Fruit fly (Drosophila melanogaster) whole organism, embryonic: ENCODE measurements around the gene Nup153.
A peak's percentile ranks its signal among the peaks of the same experiment; 100 is the strongest.

ENCODE experiments used
- Aef1 ChIP-seq: fragments of 200-800 bp; sonication (Bioruptor generic); IDR thresholded peaks from 3 replicates; pipeline ENCODE4 v1.3.6; 2022; ENCODE audit warnings: missing biosample characterization, missing genetic modification characterization
- Atf-2 ChIP-seq: fragments of 200-800 bp; sonication (Bioruptor generic); optimal IDR thresholded peaks from 2 replicates; lab custom pipeline; 2016; ENCODE audit warnings: missing biosample characterization, missing genetic modification characterization
- BEAF-32 ChIP-seq: fragments of 200-800 bp; sonication (Bioruptor generic); optimal IDR thresholded peaks from 3 replicates; lab custom pipeline; 2017; ENCODE audit warnings: missing biosample characterization, missing genetic modification characterization, mild to moderate bottlenecking, moderate library complexity, missing genetic modification reagents
- CG10274 ChIP-seq: fragments of 200-800 bp; sonication (Bioruptor generic); optimal IDR thresholded peaks from 3 replicates; lab custom pipeline; 2017; ENCODE audit warnings: missing biosample characterization, mild to moderate bottlenecking, missing genetic modification characterization
- CG12071 ChIP-seq: fragments of 200-800 bp; sonication (Bioruptor generic); optimal IDR thresholded peaks from 3 replicates; lab custom pipeline; 2018; ENCODE audit warnings: missing biosample characterization, mild to moderate bottlenecking, missing genetic modification characterization
- CG13424 ChIP-seq: fragments of 200-800 bp; sonication (Bioruptor generic); optimal IDR thresholded peaks from 2 replicates; lab custom pipeline; 2019; ENCODE audit warnings: missing biosample characterization, mild to moderate bottlenecking, missing genetic modification characterization, moderate library complexity
- CG14441 ChIP-seq: fragments of 200-800 bp; sonication (Bioruptor generic); IDR thresholded peaks from 2 replicates; pipeline ENCODE4 v1.3.6; 2022; ENCODE audit warnings: missing biosample characterization, missing genetic modification characterization
- CG14965 ChIP-seq: fragments of 200-800 bp; sonication (Bioruptor generic); optimal IDR thresholded peaks from 2 replicates; lab custom pipeline; 2016; ENCODE audit warnings: missing biosample characterization, missing genetic modification characterization, borderline replicate concordance
- CG16815 ChIP-seq: fragments of 200-800 bp; sonication (Bioruptor generic); optimal IDR thresholded peaks from 3 replicates; lab custom pipeline; 2017; ENCODE audit warnings: missing biosample characterization, mild to moderate bottlenecking, missing genetic modification characterization
- CG2678 ChIP-seq: fragments of 200-800 bp; sonication (Bioruptor generic); optimal IDR thresholded peaks from 3 replicates; lab custom pipeline; 2019; ENCODE audit warnings: missing biosample characterization, mild to moderate bottlenecking, missing genetic modification characterization, moderate library complexity
- CG34224 ChIP-seq: fragments of 200-800 bp; sonication (Bioruptor generic); IDR thresholded peaks from 3 replicates; pipeline ENCODE4 v1.3.6; 2022; ENCODE audit warnings: missing biosample characterization, missing genetic modification characterization; ENCODE audit not compliant: partially characterized antibody
- CG34422 ChIP-seq: fragments of 200-800 bp; sonication (Bioruptor generic); IDR thresholded peaks from 3 replicates; pipeline ENCODE4 v1.3.6; 2022; ENCODE audit warnings: missing biosample characterization, missing genetic modification characterization
- CG3847 ChIP-seq: fragments of 200-800 bp; sonication (Bioruptor generic); IDR thresholded peaks from 2 replicates; pipeline ENCODE4 v1.3.6; 2022; ENCODE audit warnings: missing biosample characterization, missing genetic modification characterization
- CG4404 ChIP-seq: fragments of 200-800 bp; sonication (Bioruptor generic); IDR thresholded peaks from 2 replicates; pipeline ENCODE4 v1.3.6; 2022; ENCODE audit warnings: missing biosample characterization, missing genetic modification characterization
- CG6654 ChIP-seq: fragments of 200-800 bp; sonication (Bioruptor generic); optimal IDR thresholded peaks from 2 replicates; lab custom pipeline; 2017; ENCODE audit warnings: missing biosample characterization, mild to moderate bottlenecking, missing genetic modification characterization
- CG6765 ChIP-seq: fragments of 200-800 bp; sonication (Bioruptor generic); optimal IDR thresholded peaks from 3 replicates; lab custom pipeline; 2017; ENCODE audit warnings: missing biosample characterization, mild to moderate bottlenecking, missing genetic modification characterization
- CG6854 ChIP-seq: fragments of 200-800 bp; sonication (Bioruptor generic); optimal IDR thresholded peaks from 3 replicates; lab custom pipeline; 2017; ENCODE audit warnings: missing biosample characterization, mild to moderate bottlenecking, missing genetic modification characterization
- CG7928 ChIP-seq: fragments of 200-800 bp; sonication (Bioruptor generic); optimal IDR thresholded peaks from 2 replicates; lab custom pipeline; 2017; ENCODE audit warnings: missing biosample characterization, mild to moderate bottlenecking, missing genetic modification characterization
- CG7963 ChIP-seq: fragments of 200-800 bp; sonication (Bioruptor generic); IDR thresholded peaks from 3 replicates; pipeline ENCODE4 v1.3.6; 2022; ENCODE audit warnings: missing biosample characterization, missing genetic modification characterization; ENCODE audit not compliant: partially characterized antibody
- CG8089 ChIP-seq: fragments of 200-800 bp; sonication (Bioruptor generic); optimal IDR thresholded peaks from 3 replicates; lab custom pipeline; 2016; ENCODE audit warnings: missing biosample characterization, missing genetic modification characterization
- CG8359 ChIP-seq: fragments of 200-800 bp; sonication (Bioruptor generic); optimal IDR thresholded peaks from 2 replicates; lab custom pipeline; 2017; ENCODE audit warnings: missing biosample characterization, mild to moderate bottlenecking, missing genetic modification characterization, borderline replicate concordance
- CG9437 ChIP-seq: fragments of 200-800 bp; sonication (Bioruptor generic); optimal IDR thresholded peaks from 2 replicates; lab custom pipeline; 2018; ENCODE audit warnings: missing biosample characterization, mild to moderate bottlenecking, missing genetic modification characterization
- CoRest ChIP-seq: fragments of 200-800 bp; sonication (Bioruptor generic); optimal IDR thresholded peaks from 3 replicates; lab custom pipeline; 2018; ENCODE audit warnings: missing biosample characterization, mild to moderate bottlenecking, missing genetic modification characterization, moderate library complexity
- Dp ChIP-seq: fragments of 200-800 bp; sonication (Bioruptor generic); optimal IDR thresholded peaks from 2 replicates; lab custom pipeline; 2018; ENCODE audit warnings: missing biosample characterization, mild to moderate bottlenecking, missing genetic modification characterization, moderate library complexity
- E2f1 ChIP-seq: fragments of 200-800 bp; sonication (Bioruptor generic); IDR thresholded peaks from 2 replicates; pipeline ENCODE4 v1.3.6; 2022; ENCODE audit warnings: missing biosample characterization, missing genetic modification characterization
- Hsf ChIP-seq: fragments of 200-800 bp; sonication (Bioruptor generic); optimal IDR thresholded peaks from 3 replicates; lab custom pipeline; 2016; ENCODE audit warnings: missing biosample characterization, missing genetic modification characterization
- Jarid2 ChIP-seq: fragments of 200-800 bp; sonication (Bioruptor generic); optimal IDR thresholded peaks from 3 replicates; lab custom pipeline; 2017; ENCODE audit warnings: mild to moderate bottlenecking, missing biosample characterization, missing genetic modification reagents, missing genetic modification characterization
- MESR4 ChIP-seq: fragments of 200-800 bp; sonication (Bioruptor generic); optimal IDR thresholded peaks from 2 replicates; lab custom pipeline; 2018; ENCODE audit warnings: missing biosample characterization, mild to moderate bottlenecking, missing genetic modification characterization, moderate library complexity
- Neu2 ChIP-seq: fragments of 200-800 bp; sonication (Bioruptor generic); optimal IDR thresholded peaks from 3 replicates; lab custom pipeline; 2016; ENCODE audit warnings: missing biosample characterization, missing genetic modification characterization, borderline replicate concordance
- Nf-YA ChIP-seq: fragments of 200-800 bp; sonication (Bioruptor generic); IDR thresholded peaks from 2 replicates; pipeline ENCODE4 v1.3.6; 2022; ENCODE audit warnings: missing biosample characterization, missing genetic modification characterization
- NfI ChIP-seq: fragments of 200-800 bp; sonication (Bioruptor generic); optimal IDR thresholded peaks from 3 replicates; lab custom pipeline; 2018; ENCODE audit warnings: missing biosample characterization, mild to moderate bottlenecking, missing genetic modification characterization, moderate library complexity
- Pdp1 ChIP-seq, 2 experiments: fragments of 200-800 bp; sonication (Bioruptor generic); optimal IDR thresholded peaks; 3 replicates each; lab custom pipeline; 2016; ENCODE audit warnings: missing biosample characterization in 2 of 2, missing genetic modification characterization in 2 of 2, mild to moderate bottlenecking in 1 of 2, moderate library complexity in 1 of 2
- al ChIP-seq: fragments of 200-800 bp; sonication (Bioruptor generic); IDR thresholded peaks from 2 replicates; pipeline ENCODE4 v1.3.6; 2022; ENCODE audit warnings: missing biosample characterization, missing genetic modification characterization
- btn ChIP-seq: fragments of 200-800 bp; sonication (Bioruptor generic); optimal IDR thresholded peaks from 2 replicates; lab custom pipeline; 2016; ENCODE audit warnings: missing biosample characterization, missing genetic modification characterization
- caup ChIP-seq: fragments of 200-800 bp; sonication (Bioruptor generic); optimal IDR thresholded peaks from 3 replicates; lab custom pipeline; 2017; ENCODE audit warnings: missing biosample characterization, mild to moderate bottlenecking, missing genetic modification characterization, moderate library complexity; ENCODE audit not compliant: severe bottlenecking
- dan ChIP-seq: fragments of 200-800 bp; sonication (Bioruptor generic); IDR thresholded peaks from 2 replicates; pipeline ENCODE4 v1.3.6; 2022; ENCODE audit warnings: missing biosample characterization, missing genetic modification characterization
- danr ChIP-seq: fragments of 200-800 bp; sonication (Bioruptor generic); IDR thresholded peaks from 2 replicates; pipeline ENCODE4 v1.3.6; 2022; ENCODE audit warnings: missing biosample characterization, missing genetic modification characterization
- dysf ChIP-seq: fragments of 200-800 bp; sonication (Bioruptor generic); IDR thresholded peaks from 3 replicates; pipeline ENCODE4 v1.3.6; 2022; ENCODE audit warnings: missing biosample characterization, missing genetic modification characterization
- gsb ChIP-seq: fragments of 200-800 bp; sonication (Bioruptor generic); IDR thresholded peaks from 2 replicates; pipeline ENCODE4 v1.3.6; 2022; ENCODE audit warnings: missing biosample characterization, missing genetic modification characterization
- insv ChIP-seq, 2 experiments: fragments of 200-800 bp; sonication (Bioruptor generic); optimal IDR thresholded peaks; 3 replicates each; lab custom pipeline; 2016 to 2018; ENCODE audit warnings: missing biosample characterization in 2 of 2, missing genetic modification characterization in 2 of 2
- lab ChIP-seq: fragments of 200-800 bp; sonication (Bioruptor generic); optimal IDR thresholded peaks from 3 replicates; lab custom pipeline; 2017; ENCODE audit warnings: missing biosample characterization, missing genetic modification characterization, mild to moderate bottlenecking, moderate library complexity, missing genetic modification reagents
- lmd ChIP-seq: fragments of 200-800 bp; sonication (Bioruptor generic); IDR thresholded peaks from 2 replicates; pipeline ENCODE4 v1.3.6; 2022; ENCODE audit warnings: missing biosample characterization, missing genetic modification characterization
- mld ChIP-seq: fragments of 200-800 bp; sonication (Bioruptor generic); IDR thresholded peaks from 3 replicates; pipeline ENCODE4 v1.3.6; 2022; ENCODE audit warnings: missing biosample characterization, missing genetic modification characterization; ENCODE audit not compliant: partially characterized antibody
- pb ChIP-seq: fragments of 200-800 bp; sonication (Bioruptor generic); optimal IDR thresholded peaks from 3 replicates; lab custom pipeline; 2016; ENCODE audit warnings: missing biosample characterization, missing genetic modification characterization
- pros ChIP-seq: fragments of 200-800 bp; sonication (Bioruptor generic); optimal IDR thresholded peaks from 3 replicates; lab custom pipeline; 2019; ENCODE audit warnings: missing biosample characterization, mild to moderate bottlenecking, missing genetic modification characterization, moderate library complexity
- ro ChIP-seq: fragments of 200-800 bp; sonication (Bioruptor generic); IDR thresholded peaks from 2 replicates; pipeline ENCODE4 v1.3.6; 2022; ENCODE audit warnings: missing biosample characterization, missing genetic modification characterization
- trem ChIP-seq: fragments of 200-800 bp; optimal IDR thresholded peaks from 3 replicates; lab custom pipeline; 2019; ENCODE audit warnings: missing biosample characterization, mild to moderate bottlenecking, missing genetic modification characterization, moderate library complexity
- trh ChIP-seq: fragments of 200-800 bp; sonication (Bioruptor generic); optimal IDR thresholded peaks from 2 replicates; lab custom pipeline; 2016; ENCODE audit warnings: missing biosample characterization, missing genetic modification characterization
- twi ChIP-seq: fragments of 200-800 bp; optimal IDR thresholded peaks from 2 replicates; lab custom pipeline; 2019; ENCODE audit warnings: missing biosample characterization, mild to moderate bottlenecking, missing genetic modification characterization, moderate library complexity
- vfl ChIP-seq: fragments of 200-800 bp; sonication (Bioruptor generic); optimal IDR thresholded peaks from 2 replicates; lab custom pipeline; 2016; ENCODE audit warnings: missing biosample characterization, missing genetic modification characterization
- wdn ChIP-seq: fragments of 200-800 bp; sonication (Bioruptor generic); IDR thresholded peaks from 2 replicates; pipeline ENCODE4 v1.3.6; 2022; ENCODE audit warnings: missing biosample characterization, missing genetic modification characterization

Gene Nup153

dm6 chrX:16573659-16574058 is 25.4 kb upstream of the Nup153 start (continued):
- TF ChIP-seq dan (GFP tag; lab: Robert Waterston, UW) = no peak
- no peak for TF ChIP-seq lmd (GFP tag; lab: Robert Waterston, UW)
- no peak for TF ChIP-seq pros (GFP tag; lab: Kevin White, UChicago)
- peak; percentile 1 for TF ChIP-seq CG6854 (GFP tag; lab: Kevin White, UChicago)
- no peak for TF ChIP-seq ro (GFP tag; lab: Robert Waterston, UW)
- TF ChIP-seq CG7963 (GFP tag; lab: Robert Waterston, UW) = no peak
- TF ChIP-seq al (GFP tag; lab: Robert Waterston, UW) = no peak
- no peak for TF ChIP-seq CoRest (tag; lab: Kevin White, UChicago)
- TF ChIP-seq gsb = no peak
- no peak; the same call in 1 of the 2 replicates for TF ChIP-seq CG14441 (GFP tag; lab: Robert Waterston, UW)
- TF ChIP-seq E2f1 (GFP tag; lab: Robert Waterston, UW) = no peak
- TF ChIP-seq Hsf (GFP tag; lab: Kevin White, UChicago) = no peak
- TF ChIP-seq Jarid2 (GFP tag; lab: Kevin White, UChicago) = no peak
- no peak for TF ChIP-seq CG16815
- peak; percentile 47 for TF ChIP-seq CG12071 (GFP tag; lab: Kevin White, UChicago)
- no peak for TF ChIP-seq insv (GFP tag; optimal IDR thresholded peaks at IDR 0.05; lab: Kevin White, UChicago)
- no peak for TF ChIP-seq CG10274
- no peak for TF ChIP-seq CG8359
- TF ChIP-seq Aef1 = no peak
- TF ChIP-seq dysf (GFP tag; lab: Robert Waterston, UW) = no peak; the same call in 2 of the 3 replicates
- TF ChIP-seq CG34224 (GFP tag; lab: Robert Waterston, UW) = no peak
- TF ChIP-seq danr = no peak
- no peak for TF ChIP-seq btn (GFP tag; lab: Kevin White, UChicago)
- no peak for TF ChIP-seq CG14965 (GFP tag; lab: Kevin White, UChicago)
- TF ChIP-seq CG34422 (GFP tag; lab: Robert Waterston, UW) = no peak
- no peak for TF ChIP-seq Nf-YA (GFP tag; lab: Robert Waterston, UW)
- TF ChIP-seq vfl = no peak
- no peak for TF ChIP-seq CG9437 (GFP tag; lab: Kevin White, UChicago)
- TF ChIP-seq mld (GFP tag; lab: Robert Waterston, UW) = no peak
- no peak for TF ChIP-seq Neu2 (GFP tag; lab: Kevin White, UChicago)
- no peak for TF ChIP-seq wdn (GFP tag; lab: Robert Waterston, UW)
- TF ChIP-seq caup (GFP tag; lab: Kevin White, UChicago) = peak; percentile 57
- TF ChIP-seq CG8089 (GFP tag; lab: Kevin White, UChicago) = no peak
- peak; percentile 71 for TF ChIP-seq lab (GFP tag; lab: Kevin White, UChicago)
- no peak for TF ChIP-seq CG6654 (GFP tag; lab: Kevin White, UChicago)
- TF ChIP-seq CG2678 = peak; percentile 50
- TF ChIP-seq trh (GFP tag; lab: Kevin White, UChicago) = no peak
- no peak for TF ChIP-seq Pdp1 (GFP tag; optimal IDR thresholded peaks at IDR 0.05; lab: Kevin White, UChicago)
- TF ChIP-seq CG7928 (GFP tag; lab: Kevin White, UChicago) = no peak
- no peak for TF ChIP-seq trem (tag; lab: Kevin White, UChicago)
- peak; percentile 10 for TF ChIP-seq NfI
- peak; percentile 53 for TF ChIP-seq CG6765 (GFP tag; lab: Kevin White, UChicago)
- TF ChIP-seq CG3847 (GFP tag; lab: Robert Waterston, UW) = no peak
- no peak for TF ChIP-seq twi (tag; lab: Kevin White, UChicago)
- no peak for TF ChIP-seq pb (GFP tag; lab: Kevin White, UChicago)
- no peak for TF ChIP-seq Dp (GFP tag; lab: Kevin White, UChicago)
- TF ChIP-seq BEAF-32 (GFP tag; lab: Kevin White, UChicago) = no peak
- TF ChIP-seq Atf-2 = no peak
- peak; percentile 13 for TF ChIP-seq CG13424 (tag; lab: Kevin White, UChicago)
- TF ChIP-seq CG4404 (GFP tag; lab: Robert Waterston, UW) = no peak
- no peak for TF ChIP-seq MESR4 (GFP tag; lab: Kevin White, UChicago)
